Worm (Caenorhabditis elegans) whole organism, mixed stage, embryonic: ENCODE data around the gene T22G5.3.

Source experiments
- M03D4.4 ChIP-seq: sonication (generic microtip); optimal IDR thresholded peaks from 2 replicates; lab custom pipeline; 2017; ENCODE audit warnings: mild to moderate bottlenecking, missing genetic modification characterization, missing compliant biosample characterization
- bed-3 ChIP-seq: fragments of 200-800 bp; sonication (Bioruptor generic); optimal IDR thresholded peaks from 3 replicates; lab custom pipeline; 2018; ENCODE audit warnings: mild to moderate bottlenecking, missing genetic modification characterization, moderate library complexity, missing compliant biosample characterization
- blmp-1 ChIP-seq: fragments of 150-350 bp; optimal IDR thresholded peaks from 2 replicates; lab custom pipeline; 2014; ENCODE audit warnings: missing biosample characterization, missing genetic modification characterization
- ceh-39 ChIP-seq: fragments of 150-350 bp; optimal IDR thresholded peaks from 2 replicates; lab custom pipeline; 2014; ENCODE audit warnings: missing biosample characterization, missing genetic modification characterization
- ceh-43 ChIP-seq: fragments of 200-800 bp; sonication (Bioruptor generic); optimal IDR thresholded peaks from 2 replicates; lab custom pipeline; 2018; ENCODE audit warnings: mild to moderate bottlenecking, missing genetic modification characterization, moderate library complexity, missing compliant biosample characterization
- ceh-83 ChIP-seq: fragments of 200-800 bp; sonication (Bioruptor generic); optimal IDR thresholded peaks from 2 replicates; lab custom pipeline; 2018; ENCODE audit warnings: mild to moderate bottlenecking, missing genetic modification characterization, missing compliant biosample characterization
- ces-1 ChIP-seq: fragments of 150-350 bp; optimal IDR thresholded peaks from 2 replicates; lab custom pipeline; 2014; ENCODE audit warnings: missing biosample characterization, missing genetic modification reagents, missing genetic modification characterization
- cnd-1 ChIP-seq: fragments of 200-800 bp; sonication (Bioruptor generic); optimal IDR thresholded peaks from 2 replicates; lab custom pipeline; 2018; ENCODE audit warnings: mild to moderate bottlenecking, missing genetic modification characterization, missing compliant biosample characterization
- drap-1 ChIP-seq: fragments of 200-800 bp; sonication (Bioruptor generic); optimal IDR thresholded peaks from 3 replicates; lab custom pipeline; 2018; ENCODE audit warnings: mild to moderate bottlenecking, missing genetic modification characterization, missing compliant biosample characterization
- elt-1 ChIP-seq: sonication (generic microtip); optimal IDR thresholded peaks from 2 replicates; lab custom pipeline; 2017; ENCODE audit warnings: missing genetic modification characterization, mild to moderate bottlenecking, missing compliant biosample characterization, antibody characterized with exemption, moderate library complexity, borderline replicate concordance; ENCODE audit not compliant: insufficient read depth
- elt-3 ChIP-seq: fragments of 150-350 bp; optimal IDR thresholded peaks from 2 replicates; lab custom pipeline; 2014; ENCODE audit warnings: missing biosample characterization, missing genetic modification characterization
- flh-1 ChIP-seq: fragments of 200-800 bp; sonication (Bioruptor generic); optimal IDR thresholded peaks from 2 replicates; lab custom pipeline; 2018; ENCODE audit warnings: mild to moderate bottlenecking, missing genetic modification characterization, moderate library complexity, missing compliant biosample characterization
- ham-2 ChIP-seq: fragments of 200-800 bp; sonication (Bioruptor generic); optimal IDR thresholded peaks from 2 replicates; lab custom pipeline; 2018; ENCODE audit warnings: mild to moderate bottlenecking, missing genetic modification characterization, missing compliant biosample characterization
- hlh-1 ChIP-seq: fragments of 150-350 bp; optimal IDR thresholded peaks from 2 replicates; lab custom pipeline; 2014; ENCODE audit warnings: missing biosample characterization, missing genetic modification reagents, missing genetic modification characterization
- lin-32 ChIP-seq: fragments of 200-800 bp; sonication (Bioruptor generic); optimal IDR thresholded peaks from 2 replicates; lab custom pipeline; 2018; ENCODE audit warnings: mild to moderate bottlenecking, missing genetic modification characterization, missing compliant biosample characterization
- lsy-2 ChIP-seq: fragments of 150-350 bp; optimal IDR thresholded peaks from 2 replicates; lab custom pipeline; 2014; ENCODE audit warnings: missing biosample characterization, missing genetic modification characterization
- mab-5 ChIP-seq: fragments of 150-350 bp; optimal IDR thresholded peaks from 2 replicates; lab custom pipeline; 2014; ENCODE audit warnings: missing biosample characterization, missing genetic modification characterization
- mep-1 ChIP-seq: fragments of 150-350 bp; optimal IDR thresholded peaks from 2 replicates; lab custom pipeline; 2017; ENCODE audit warnings: missing biosample characterization, missing genetic modification reagents, missing genetic modification characterization, inconsistent platforms
- mls-2 ChIP-seq: sonication (generic microtip); optimal IDR thresholded peaks from 2 replicates; lab custom pipeline; 2016; ENCODE audit warnings: mild to moderate bottlenecking, missing genetic modification characterization, moderate library complexity, missing compliant biosample characterization
- nhr-12 ChIP-seq: fragments of 150-350 bp; optimal IDR thresholded peaks from 2 replicates; lab custom pipeline; 2014; ENCODE audit warnings: missing biosample characterization, missing genetic modification characterization
- nhr-2 ChIP-seq: fragments of 150-350 bp; optimal IDR thresholded peaks from 2 replicates; lab custom pipeline; 2014; ENCODE audit warnings: missing biosample characterization, missing genetic modification characterization
- nhr-237 ChIP-seq: fragments of 150-350 bp; optimal IDR thresholded peaks from 2 replicates; lab custom pipeline; 2014; ENCODE audit warnings: missing biosample characterization, missing genetic modification characterization
- nhr-28 ChIP-seq: fragments of 150-350 bp; optimal IDR thresholded peaks from 2 replicates; lab custom pipeline; 2014; ENCODE audit warnings: missing biosample characterization, missing genetic modification characterization
- nhr-76 ChIP-seq: sonication (generic microtip); optimal IDR thresholded peaks from 2 replicates; lab custom pipeline; 2017; ENCODE audit warnings: missing biosample characterization, missing genetic modification characterization
- pha-4 ChIP-seq: fragments of 150-350 bp; optimal IDR thresholded peaks from 2 replicates; lab custom pipeline; 2018; ENCODE audit warnings: missing biosample characterization, missing genetic modification reagents, missing genetic modification characterization
- sem-2 ChIP-seq: fragments of 200-800 bp; sonication (Bioruptor generic); optimal IDR thresholded peaks from 2 replicates; lab custom pipeline; 2018; ENCODE audit warnings: mild to moderate bottlenecking, missing genetic modification characterization, missing compliant biosample characterization
- sptf-1 ChIP-seq: sonication (generic microtip); optimal IDR thresholded peaks from 2 replicates; lab custom pipeline; 2017; ENCODE audit warnings: mild to moderate bottlenecking, missing genetic modification characterization, moderate library complexity, missing compliant biosample characterization
- tbx-8 ChIP-seq: fragments of 200-800 bp; sonication (Bioruptor generic); optimal IDR thresholded peaks from 2 replicates; lab custom pipeline; 2018; ENCODE audit warnings: mild to moderate bottlenecking, missing genetic modification characterization, moderate library complexity, missing compliant biosample characterization
- unc-120 ChIP-seq: sonication (generic microtip); optimal IDR thresholded peaks from 2 replicates; lab custom pipeline; 2017; ENCODE audit warnings: missing genetic modification characterization, missing compliant biosample characterization; ENCODE audit not compliant: poor library complexity, severe bottlenecking
- unc-39 ChIP-seq: fragments of 150-350 bp; optimal IDR thresholded peaks from 2 replicates; lab custom pipeline; 2014; ENCODE audit warnings: missing biosample characterization, missing genetic modification characterization
- unc-62 ChIP-seq: fragments of 150-350 bp; optimal IDR thresholded peaks from 2 replicates; lab custom pipeline; 2014; ENCODE audit warnings: missing biosample characterization, missing genetic modification reagents, missing genetic modification characterization
- zip-8 ChIP-seq: fragments of 150-350 bp; optimal IDR thresholded peaks from 2 replicates; lab custom pipeline; 2014; ENCODE audit warnings: missing biosample characterization, missing genetic modification characterization
- ztf-11 ChIP-seq: fragments of 150-350 bp; optimal IDR thresholded peaks from 2 replicates; lab custom pipeline; 2014; ENCODE audit warnings: missing biosample characterization, missing genetic modification characterization

Gene T22G5.3

ce11 chrV:13878226-13878625 lies 2.5 kb upstream of the T22G5.3 start:
- TF ChIP-seq bed-3 (GFP tag; lab: Kevin White, UChicago) (no peak), elt-3 (tag; lab: Kevin White, UChicago) (no peak), sem-2 (GFP tag; lab: Kevin White, UChicago) (no peak), elt-1 (no peak), cnd-1 (no peak), ham-2 (GFP tag; lab: Kevin White, UChicago) (no peak), ceh-43 (no peak), unc-120 (tag; lab: Kevin White, UChicago) (no peak), nhr-12 (no peak), sptf-1 (tag; lab: Kevin White, UChicago) (no peak), nhr-2 (tag; lab: Kevin White, UChicago) (no peak), mep-1 (tag; lab: Kevin White, UChicago) (no peak), mls-2 (tag; lab: Kevin White, UChicago) (no peak), hlh-1 (no peak), nhr-28 (tag; lab: Kevin White, UChicago) (no peak), pha-4 (no peak)

ce11 chrV:13879241-13879640 lies 1.5 kb upstream of the T22G5.3 start, which contains the start of gene lbp-7:
TSS of gene lbp-7 (plus strand) at chrV:13879552.
- no peak for TF ChIP-seq tbx-8
- no peak for TF ChIP-seq flh-1 (GFP tag; lab: Kevin White, UChicago)
- no peak for TF ChIP-seq ceh-43
- TF ChIP-seq hlh-1, result no peak
- no peak for TF ChIP-seq zip-8 (tag; lab: Kevin White, UChicago)
- no peak for TF ChIP-seq M03D4.4 (tag; lab: Kevin White, UChicago)
- no peak for TF ChIP-seq elt-1
- TF ChIP-seq unc-62 (GFP tag; lab: Kevin White, UChicago), result no peak
- no peak for TF ChIP-seq nhr-2 (tag; lab: Kevin White, UChicago)
- TF ChIP-seq sem-2 (GFP tag; lab: Kevin White, UChicago), result no peak
- no peak for TF ChIP-seq ztf-11 (tag; lab: Kevin White, UChicago)
- no peak for TF ChIP-seq drap-1 (GFP tag; lab: Kevin White, UChicago)
- no peak for TF ChIP-seq mls-2 (tag; lab: Kevin White, UChicago)
- TF ChIP-seq bed-3 (GFP tag; lab: Kevin White, UChicago), result no peak
- TF ChIP-seq mep-1 (tag; lab: Kevin White, UChicago), result no peak
- no peak for TF ChIP-seq unc-120 (tag; lab: Kevin White, UChicago)
- no peak for TF ChIP-seq blmp-1
- no peak for TF ChIP-seq nhr-237
- TF ChIP-seq nhr-76 (tag; lab: Kevin White, UChicago), result no peak
- no peak for TF ChIP-seq ces-1 (GFP tag; lab: Kevin White, UChicago)

ce11 chrV:13880163-13880562 lies 544 bp upstream of the T22G5.3 start:
- TF ChIP-seq hlh-1 (peak; percentile 3), sptf-1 (tag; lab: Kevin White, UChicago) (no peak)

ce11 chrV:13887358-13887757 lies 6.7 kb downstream of the T22G5.3 start, which contains the start of gene srsx-19:
TSS of gene srsx-19 (plus strand) at chrV:13887658.
- TF ChIP-seq drap-1 (GFP tag; lab: Kevin White, UChicago), result no peak
- TF ChIP-seq elt-1, result no peak
- no peak for TF ChIP-seq unc-62 (GFP tag; lab: Kevin White, UChicago)
- no peak for TF ChIP-seq blmp-1
- TF ChIP-seq M03D4.4 (tag; lab: Kevin White, UChicago), result no peak
- no peak for TF ChIP-seq ceh-39 (tag; lab: Kevin White, UChicago)
- no peak for TF ChIP-seq unc-39 (tag; lab: Kevin White, UChicago)
- no peak for TF ChIP-seq ceh-83 (GFP tag; lab: Kevin White, UChicago)
- no peak for TF ChIP-seq nhr-237
- no peak for TF ChIP-seq unc-120 (tag; lab: Kevin White, UChicago)
- no peak for TF ChIP-seq ces-1 (GFP tag; lab: Kevin White, UChicago)
- TF ChIP-seq nhr-28 (tag; lab: Kevin White, UChicago), result no peak
- no peak for TF ChIP-seq mab-5
- TF ChIP-seq nhr-76 (tag; lab: Kevin White, UChicago), result no peak
- TF ChIP-seq flh-1 (GFP tag; lab: Kevin White, UChicago), result no peak
- TF ChIP-seq lin-32 (GFP tag; lab: Kevin White, UChicago), result no peak
- TF ChIP-seq ceh-43, result no peak
- TF ChIP-seq lsy-2 (tag; lab: Kevin White, UChicago), result no peak
- TF ChIP-seq cnd-1, result no peak
- TF ChIP-seq, all 35 proteins: peak for 0
